Worm (Caenorhabditis elegans): Measurements from ENCODE around the gene C31C9.6.
"Not testable (repeated sequence)": the region's sequence is repeated elsewhere in the genome, so short reads cannot be mapped to it uniquely, and the experiment has no call there.

DNA sequence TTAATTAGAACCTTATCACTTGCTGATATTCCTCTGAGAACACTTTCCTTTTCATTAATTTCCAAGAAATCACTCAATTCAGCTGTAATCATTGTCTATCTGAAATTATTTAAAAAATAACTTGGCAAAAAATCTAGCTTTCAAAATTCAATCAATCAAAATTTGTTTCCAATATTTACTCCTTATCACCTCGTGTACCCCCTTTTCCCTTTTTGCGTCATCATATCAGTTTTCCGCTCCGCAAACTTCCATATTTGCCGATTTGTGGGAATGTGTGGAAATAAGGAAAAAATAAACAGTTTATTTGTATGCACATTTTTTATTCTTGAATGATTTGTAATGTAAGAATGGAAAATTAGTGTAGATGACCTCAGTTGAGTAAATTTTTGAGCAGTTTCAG lies at the start of gene C31C9.6:
- not testable (repeated sequence) for TF ChIP-seq lsy-2 (tag; optimal IDR thresholded peaks at IDR 0.05); unc-55 (GFP tag; optimal IDR thresholded peaks at IDR 0.05); crh-2 (tag; optimal IDR thresholded peaks at IDR 0.05); R02D3.7 (tag; optimal IDR thresholded peaks at IDR 0.05); nhr-23 (tag; optimal IDR thresholded peaks at IDR 0.05); lin-39 (tag; optimal IDR thresholded peaks at IDR 0.05); egl-27 (tag; optimal IDR thresholded peaks at IDR 0.05); aly-2 (tag; optimal IDR thresholded peaks at IDR 0.05); snpc-4 (tag; optimal IDR thresholded peaks at IDR 0.05); elt-1 (tag; optimal IDR thresholded peaks at IDR 0.05)

Data from whole organism, L2 larva.